Worm (Caenorhabditis elegans): ENCODE measurements around the gene F53H8.3.

DNA sequence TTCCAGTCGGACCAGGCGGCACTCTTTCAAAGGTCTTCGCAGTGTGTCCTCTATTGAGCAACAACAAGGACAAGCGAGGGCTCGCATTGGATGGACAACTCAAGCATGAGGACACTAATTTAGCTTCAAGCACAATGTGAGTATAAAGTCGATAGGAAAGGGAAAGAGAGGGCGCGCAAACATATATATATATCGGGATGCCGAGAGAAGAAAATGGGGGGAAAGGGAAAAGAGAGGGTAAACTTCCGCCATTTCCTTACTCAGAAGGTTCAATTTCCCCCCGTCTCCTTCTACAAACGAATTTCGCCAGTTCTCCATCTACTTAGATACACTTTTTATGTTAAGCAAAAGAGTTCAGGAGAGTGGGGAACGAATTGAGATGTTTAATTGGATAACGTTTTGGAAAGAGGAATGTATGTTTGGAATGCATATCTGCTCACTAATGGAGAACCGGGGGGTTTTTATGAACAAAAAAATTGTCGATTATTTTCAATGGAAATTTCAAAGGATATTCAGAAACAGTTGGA is 14.3 kb downstream of the F53H8.3 start:
- TF ChIP-seq hlh-26 (GFP tag; conservative IDR thresholded peaks at IDR 0.05) (no peak), fkh-3 (tag; optimal IDR thresholded peaks at IDR 0.05) (no peak), egl-44 (GFP tag; IDR thresholded peaks at IDR 0.05) (no peak), unc-62 (GFP tag; optimal IDR thresholded peaks at IDR 0.05) (no peak), pha-4 (tag; optimal IDR thresholded peaks at IDR 0.05) (no peak), ama-1 (optimal IDR thresholded peaks at IDR 0.05) (no peak), ama-1 (GFP tag; optimal IDR thresholded peaks at IDR 0.05) (no peak), attf-6 (GFP tag; IDR thresholded peaks at IDR 0.05) (no peak), athp-1 (tag; optimal IDR thresholded peaks at IDR 0.05) (no peak)
